Worm (Caenorhabditis elegans) whole organism, early embryonic: ENCODE data around the gene B0393.7.

Source experiments
- aly-1 ChIP-seq: sonication (generic microtip); optimal IDR thresholded peaks from 2 replicates; lab custom pipeline; 2016; ENCODE audit warnings: missing genetic modification characterization, missing compliant biosample characterization
- ama-1 ChIP-seq: fragments of 150-350 bp; optimal IDR thresholded peaks from 2 replicates; lab custom pipeline; 2014
- hmg-4 ChIP-seq: fragments of 200-800 bp; sonication (Bioruptor generic); optimal IDR thresholded peaks from 2 replicates; lab custom pipeline; 2018; ENCODE audit warnings: mild to moderate bottlenecking, missing genetic modification characterization, missing compliant biosample characterization
- scrt-1 ChIP-seq: fragments of 200-800 bp; sonication (Bioruptor generic); IDR thresholded peaks from 2 replicates; pipeline ENCODE4 v1.3.6; 2022; ENCODE audit warnings: missing genetic modification characterization, missing compliant biosample characterization
- sea-1 ChIP-seq: fragments of 200-800 bp; sonication (Bioruptor generic); conservative IDR thresholded peaks from 2 replicates; pipeline ENCODE4 v1.3.6; 2022; ENCODE audit warnings: missing genetic modification characterization, missing compliant biosample characterization
- tbx-11 ChIP-seq: fragments of 200-800 bp; sonication (Bioruptor generic); IDR thresholded peaks from 2 replicates; pipeline ENCODE4 v1.3.6; 2022; ENCODE audit warnings: missing genetic modification characterization, missing compliant biosample characterization
- tbx-37 ChIP-seq: fragments of 200-800 bp; sonication (Bioruptor generic); conservative IDR thresholded peaks from 2 replicates; pipeline ENCODE4 v1.3.6; 2022; ENCODE audit warnings: missing genetic modification reagents, missing genetic modification characterization, missing compliant biosample characterization
- tra-4 ChIP-seq: sonication (generic microtip); optimal IDR thresholded peaks from 2 replicates; lab custom pipeline; 2017; ENCODE audit warnings: missing genetic modification characterization, missing compliant biosample characterization

- no peak for TF ChIP-seq aly-1 (tag; lab: Kevin White, UChicago)
- no peak for TF ChIP-seq sea-1 (GFP tag; lab: Robert Waterston, UW)
- TF ChIP-seq scrt-1 (GFP tag; lab: Robert Waterston, UW), result no peak
- no peak for TF ChIP-seq tbx-37 (GFP tag; lab: Robert Waterston, UW)
- no peak for TF ChIP-seq tra-4 (tag; lab: Kevin White, UChicago)
- TF ChIP-seq ama-1, result no peak
- TF ChIP-seq tbx-11 (GFP tag; lab: Robert Waterston, UW), result no peak
- no peak for TF ChIP-seq hmg-4 (GFP tag; lab: Kevin White, UChicago)
Measured at ce11 chrIII:4806345-4806744, 28.4 kb upstream of the B0393.7 start.
